Worm (Caenorhabditis elegans) whole organism, early embryonic: ENCODE results near the gene lat-1.

Source experiments
- aly-1 ChIP-seq: sonication (generic microtip); optimal IDR thresholded peaks from 2 replicates; lab custom pipeline; 2016; ENCODE audit warnings: missing genetic modification characterization, missing compliant biosample characterization
- ama-1 ChIP-seq: fragments of 150-350 bp; optimal IDR thresholded peaks from 2 replicates; lab custom pipeline; 2014
- ceh-13 ChIP-seq: fragments of 200-800 bp; sonication (Bioruptor generic); optimal IDR thresholded peaks from 2 replicates; lab custom pipeline; 2018; ENCODE audit warnings: mild to moderate bottlenecking, missing genetic modification characterization, missing compliant biosample characterization
- flt-1 ChIP-seq: fragments of 200-800 bp; sonication (Bioruptor generic); IDR thresholded peaks from 2 replicates; pipeline ENCODE4 v1.3.6; 2022; ENCODE audit warnings: missing genetic modification characterization, missing compliant biosample characterization
- hmg-4 ChIP-seq: fragments of 200-800 bp; sonication (Bioruptor generic); optimal IDR thresholded peaks from 2 replicates; lab custom pipeline; 2018; ENCODE audit warnings: mild to moderate bottlenecking, missing genetic modification characterization, missing compliant biosample characterization
- hnd-1 ChIP-seq: sonication (generic microtip); optimal IDR thresholded peaks from 2 replicates; lab custom pipeline; 2016; ENCODE audit warnings: missing genetic modification characterization, missing compliant biosample characterization
- scrt-1 ChIP-seq: fragments of 200-800 bp; sonication (Bioruptor generic); IDR thresholded peaks from 2 replicates; pipeline ENCODE4 v1.3.6; 2022; ENCODE audit warnings: missing genetic modification characterization, missing compliant biosample characterization
- tbx-11 ChIP-seq: fragments of 200-800 bp; sonication (Bioruptor generic); IDR thresholded peaks from 2 replicates; pipeline ENCODE4 v1.3.6; 2022; ENCODE audit warnings: missing genetic modification characterization, missing compliant biosample characterization

ce11 chrII:8932392-8932791 is 35.8 kb downstream of the lat-1 start:
- TF ChIP-seq ama-1 (lab: Kevin White, UChicago) (no peak), tbx-11 (no peak), hmg-4 (no peak), aly-1 (tag; lab: Kevin White, UChicago) (no peak), hnd-1 (no peak), flt-1 (GFP tag; lab: Robert Waterston, UW) (no peak), ceh-13 (GFP tag; lab: Kevin White, UChicago) (no peak), scrt-1 (GFP tag; lab: Robert Waterston, UW) (no peak)
